Fruit fly (Drosophila melanogaster) whole organism, prepupa: ENCODE measurements around the gene kri.

Experiments used
- Blimp-1 ChIP-seq: fragments of 200-800 bp; sonication (Bioruptor generic); optimal IDR thresholded peaks from 3 replicates; lab custom pipeline; 2017; ENCODE audit warnings: missing biosample characterization, missing genetic modification characterization, mild to moderate bottlenecking, moderate library complexity, missing genetic modification reagents
- CG10669 ChIP-seq: fragments of 200-800 bp; sonication (Bioruptor generic); optimal IDR thresholded peaks from 3 replicates; lab custom pipeline; 2018; ENCODE audit warnings: missing biosample characterization, mild to moderate bottlenecking, missing genetic modification characterization, moderate library complexity
- CG11762 ChIP-seq: fragments of 200-800 bp; sonication (Bioruptor generic); optimal IDR thresholded peaks from 3 replicates; lab custom pipeline; 2016; ENCODE audit warnings: missing biosample characterization, missing genetic modification characterization; ENCODE audit not compliant: insufficient read depth
- CG1621 ChIP-seq: fragments of 200-800 bp; sonication (Bioruptor generic); optimal IDR thresholded peaks from 3 replicates; lab custom pipeline; 2018; ENCODE audit warnings: missing biosample characterization, mild to moderate bottlenecking, missing genetic modification characterization
- CG16779 ChIP-seq: fragments of 200-800 bp; sonication (Bioruptor generic); optimal IDR thresholded peaks from 3 replicates; lab custom pipeline; 2017; ENCODE audit warnings: missing biosample characterization, mild to moderate bottlenecking, missing genetic modification characterization
- CG3032 ChIP-seq: fragments of 200-800 bp; optimal IDR thresholded peaks from 2 replicates; lab custom pipeline; 2019; ENCODE audit warnings: missing biosample characterization, mild to moderate bottlenecking, missing genetic modification characterization, moderate library complexity
- CG31627 ChIP-seq: fragments of 200-800 bp; sonication (Bioruptor generic); optimal IDR thresholded peaks from 3 replicates; lab custom pipeline; 2016; ENCODE audit warnings: missing biosample characterization, missing genetic modification characterization
- CG32006 ChIP-seq: fragments of 200-800 bp; sonication (Bioruptor generic); optimal IDR thresholded peaks from 3 replicates; lab custom pipeline; 2017; ENCODE audit warnings: missing biosample characterization, mild to moderate bottlenecking, missing genetic modification characterization
- CG34406 ChIP-seq: fragments of 200-800 bp; sonication (Bioruptor generic); optimal IDR thresholded peaks from 3 replicates; lab custom pipeline; 2016; ENCODE audit warnings: missing biosample characterization, missing genetic modification characterization
- CG3919 ChIP-seq: fragments of 200-800 bp; sonication (Bioruptor generic); optimal IDR thresholded peaks from 3 replicates; lab custom pipeline; 2016; ENCODE audit warnings: missing biosample characterization, missing genetic modification characterization
- CG4318 ChIP-seq: fragments of 200-800 bp; sonication (Bioruptor generic); optimal IDR thresholded peaks from 3 replicates; lab custom pipeline; 2017; ENCODE audit warnings: missing biosample characterization, mild to moderate bottlenecking, missing genetic modification characterization
- CG6163 ChIP-seq: fragments of 200-800 bp; sonication (Bioruptor generic); IDR thresholded peaks from 3 replicates; pipeline ENCODE4 v1.3.6; 2022; ENCODE audit warnings: missing biosample characterization, missing genetic modification characterization
- CG6276 ChIP-seq: fragments of 200-800 bp; sonication (Bioruptor generic); optimal IDR thresholded peaks from 2 replicates; lab custom pipeline; 2017; ENCODE audit warnings: missing biosample characterization, mild to moderate bottlenecking, missing genetic modification characterization
- CG6792 ChIP-seq: fragments of 200-800 bp; sonication (Bioruptor generic); optimal IDR thresholded peaks from 3 replicates; lab custom pipeline; 2016; ENCODE audit warnings: missing biosample characterization, missing genetic modification characterization
- CG7368 ChIP-seq: fragments of 200-800 bp; sonication (Bioruptor generic); optimal IDR thresholded peaks from 3 replicates; lab custom pipeline; 2016; ENCODE audit warnings: missing biosample characterization, missing genetic modification characterization
- CG8119 ChIP-seq: fragments of 200-800 bp; sonication (Bioruptor generic); IDR thresholded peaks from 3 replicates; pipeline ENCODE4 v1.3.6; 2022; ENCODE audit warnings: missing biosample characterization, missing genetic modification characterization
- Eip75B ChIP-seq: fragments of 200-800 bp; sonication (Bioruptor generic); optimal IDR thresholded peaks from 3 replicates; lab custom pipeline; 2016; ENCODE audit warnings: missing biosample characterization, missing genetic modification characterization
- Eip78C ChIP-seq: fragments of 200-800 bp; sonication (Bioruptor generic); peaks from one replicate; lab custom pipeline; 2016; ENCODE audit warnings: missing biosample characterization, missing genetic modification characterization
- Eip93F ChIP-seq: fragments of 200-800 bp; sonication (Bioruptor generic); optimal IDR thresholded peaks from 2 replicates; lab custom pipeline; 2016; ENCODE audit warnings: missing biosample characterization, mild to moderate bottlenecking, missing genetic modification characterization
- Ets96B ChIP-seq: fragments of 200-800 bp; optimal IDR thresholded peaks from 2 replicates; lab custom pipeline; 2019; ENCODE audit warnings: missing biosample characterization, mild to moderate bottlenecking, missing genetic modification characterization, moderate library complexity
- Gug ChIP-seq: fragments of 200-800 bp; sonication (Bioruptor generic); IDR thresholded peaks from 2 replicates; pipeline ENCODE4 v1.3.6; 2022; ENCODE audit warnings: missing biosample characterization, missing genetic modification characterization
- Hr4 ChIP-seq: fragments of 200-800 bp; sonication (Bioruptor generic); optimal IDR thresholded peaks from 3 replicates; lab custom pipeline; 2016; ENCODE audit warnings: missing biosample characterization, missing genetic modification characterization
- Lpt ChIP-seq: fragments of 200-800 bp; sonication (Bioruptor generic); optimal IDR thresholded peaks from 3 replicates; lab custom pipeline; 2016; ENCODE audit warnings: missing biosample characterization, missing genetic modification characterization
- Met ChIP-seq: fragments of 200-800 bp; sonication (Bioruptor generic); optimal IDR thresholded peaks from 3 replicates; lab custom pipeline; 2016; ENCODE audit warnings: missing biosample characterization, missing genetic modification characterization
- OdsH ChIP-seq: fragments of 200-800 bp; sonication (Bioruptor generic); optimal IDR thresholded peaks from 3 replicates; lab custom pipeline; 2016; ENCODE audit warnings: missing biosample characterization, missing genetic modification characterization
- Sox102F ChIP-seq: fragments of 200-800 bp; sonication (Bioruptor generic); optimal IDR thresholded peaks from 2 replicates; lab custom pipeline; 2016; ENCODE audit warnings: missing biosample characterization, mild to moderate bottlenecking, missing genetic modification characterization
- Sox14 ChIP-seq: fragments of 200-800 bp; sonication (Bioruptor generic); optimal IDR thresholded peaks from 3 replicates; lab custom pipeline; 2016; ENCODE audit warnings: missing biosample characterization, missing genetic modification characterization
- achi ChIP-seq: fragments of 200-800 bp; sonication (Bioruptor generic); optimal IDR thresholded peaks from 3 replicates; lab custom pipeline; 2016; ENCODE audit warnings: missing biosample characterization, missing genetic modification characterization
- acj6 ChIP-seq: fragments of 200-800 bp; sonication (Bioruptor generic); optimal IDR thresholded peaks from 3 replicates; lab custom pipeline; 2016; ENCODE audit warnings: missing biosample characterization, missing genetic modification characterization
- dac ChIP-seq: fragments of 200-800 bp; sonication (Bioruptor generic); optimal IDR thresholded peaks from 2 replicates; lab custom pipeline; 2017; ENCODE audit warnings: missing biosample characterization, mild to moderate bottlenecking, missing genetic modification characterization
- dsx ChIP-seq: fragments of 200-800 bp; optimal IDR thresholded peaks from 3 replicates; lab custom pipeline; 2019; ENCODE audit warnings: missing biosample characterization, mild to moderate bottlenecking, missing genetic modification characterization, moderate library complexity; ENCODE audit not compliant: poor library complexity, severe bottlenecking
- fd59A ChIP-seq: fragments of 200-800 bp; sonication (Bioruptor generic); optimal IDR thresholded peaks from 2 replicates; lab custom pipeline; 2017; ENCODE audit warnings: missing biosample characterization, mild to moderate bottlenecking, missing genetic modification characterization, missing genetic modification reagents
- fd85E ChIP-seq: fragments of 200-800 bp; sonication (Bioruptor generic); optimal IDR thresholded peaks from 3 replicates; lab custom pipeline; 2016; ENCODE audit warnings: missing biosample characterization, missing genetic modification characterization
- fkh ChIP-seq: fragments of 200-800 bp; sonication (Bioruptor generic); optimal IDR thresholded peaks from 3 replicates; lab custom pipeline; 2017; ENCODE audit warnings: missing biosample characterization, mild to moderate bottlenecking, missing genetic modification characterization, moderate library complexity
- lz ChIP-seq: fragments of 200-800 bp; sonication (Bioruptor generic); optimal IDR thresholded peaks from 3 replicates; lab custom pipeline; 2016; ENCODE audit warnings: missing biosample characterization, missing genetic modification characterization
- net ChIP-seq: fragments of 200-800 bp; sonication (Bioruptor generic); optimal IDR thresholded peaks from 3 replicates; lab custom pipeline; 2016; ENCODE audit warnings: missing biosample characterization, missing genetic modification characterization
- pdm3 ChIP-seq: fragments of 200-800 bp; sonication (Bioruptor generic); optimal IDR thresholded peaks from 3 replicates; lab custom pipeline; 2016; ENCODE audit warnings: missing biosample characterization, missing genetic modification characterization
- spab ChIP-seq: fragments of 200-800 bp; sonication (Bioruptor generic); optimal IDR thresholded peaks from 2 replicates; lab custom pipeline; 2017; ENCODE audit warnings: missing biosample characterization, mild to moderate bottlenecking, missing genetic modification characterization, missing genetic modification reagents
- ss ChIP-seq, 2 experiments: fragments of 200-800 bp; sonication (Bioruptor generic); optimal IDR thresholded peaks; 2 replicates in 1 of 2; 3 replicates in 1 of 2; lab custom pipeline; 2017 to 2018; ENCODE audit warnings: mild to moderate bottlenecking in 2 of 2, missing biosample characterization in 2 of 2, missing genetic modification characterization in 2 of 2, moderate library complexity in 1 of 2
- svp ChIP-seq: fragments of 200-800 bp; sonication (Bioruptor generic); peaks from one replicate; lab custom pipeline; 2016; ENCODE audit warnings: missing biosample characterization, missing genetic modification characterization
- topi ChIP-seq: fragments of 200-800 bp; sonication (Bioruptor generic); optimal IDR thresholded peaks from 3 replicates; lab custom pipeline; 2016; ENCODE audit warnings: missing biosample characterization, missing genetic modification characterization

The kri gene

dm6 chr3L:5821506-5821905, 10.7 kb downstream of the kri start (continued):
- TF ChIP-seq CG31627 (GFP tag; lab: Kevin White, UChicago) (no peak), Hr4 (GFP tag; lab: Kevin White, UChicago) (no peak)

DNA sequence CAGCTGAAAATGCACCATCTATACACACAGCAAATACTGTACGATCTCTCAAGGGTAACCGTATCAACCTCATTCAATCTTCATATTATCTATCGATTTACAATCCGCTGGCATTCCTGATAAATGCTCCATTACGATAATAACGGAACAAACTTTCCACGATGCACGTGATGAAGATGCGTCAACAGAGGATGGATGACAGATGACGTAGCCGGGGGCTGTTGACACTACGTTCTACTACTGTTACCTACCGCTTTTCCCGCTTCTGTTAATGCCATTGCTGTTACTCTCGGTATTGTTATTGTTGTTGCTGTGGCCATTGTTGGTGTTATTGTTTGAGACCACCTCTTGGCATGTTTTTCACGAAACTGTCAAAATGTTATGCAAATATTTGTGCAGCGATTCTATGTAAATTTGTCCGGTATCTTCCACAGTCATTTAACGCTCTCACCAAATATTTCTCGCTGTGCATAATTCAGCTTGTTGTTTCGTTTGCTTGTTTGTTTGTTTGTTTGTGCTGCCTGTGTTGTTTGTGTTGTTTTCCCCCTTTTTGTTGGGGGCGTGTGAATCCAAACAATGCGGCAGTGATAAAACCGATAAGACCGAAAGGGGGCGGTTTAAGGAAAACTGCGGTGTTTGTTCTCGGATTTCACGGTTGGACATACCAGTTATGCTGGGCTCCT, 13.1 kb downstream of the kri start:
- peak; percentile 1 for TF ChIP-seq CG6792
- peak; percentile 1 for TF ChIP-seq CG7368 (GFP tag; lab: Kevin White, UChicago)
- TF ChIP-seq CG6163 (GFP tag; lab: Robert Waterston, UW): peak; percentile 53; the same call in 1 of the 3 replicates
- no peak for TF ChIP-seq achi
- TF ChIP-seq CG34406: peak; percentile 21
- peak; percentile 19 for TF ChIP-seq CG3919 (GFP tag; lab: Kevin White, UChicago)
- TF ChIP-seq CG1621 (tag; lab: Kevin White, UChicago): peak; percentile 15
- TF ChIP-seq svp (GFP tag; lab: Kevin White, UChicago): peak; percentile 22
- TF ChIP-seq fd59A: no peak
- peak in 1 of 2 experiments; percentile 3 for TF ChIP-seq ss (GFP tag; optimal IDR thresholded peaks at IDR 0.05; lab: Kevin White, UChicago)
- TF ChIP-seq topi (GFP tag; lab: Kevin White, UChicago): no peak
- peak; percentile 2 for TF ChIP-seq acj6 (GFP tag; lab: Kevin White, UChicago)
- peak; percentile 9 for TF ChIP-seq lz (GFP tag; lab: Kevin White, UChicago)
- TF ChIP-seq CG6276 (GFP tag; lab: Kevin White, UChicago): no peak
- TF ChIP-seq Met (GFP tag; lab: Kevin White, UChicago): peak; percentile 17
- peak; percentile 97 for TF ChIP-seq fkh
- peak; percentile 7 for TF ChIP-seq CG10669 (GFP tag; lab: Kevin White, UChicago)
- TF ChIP-seq CG3032 (tag; lab: Kevin White, UChicago): no peak
- peak; percentile 12 for TF ChIP-seq net (GFP tag; lab: Kevin White, UChicago)
- no peak for TF ChIP-seq Sox14 (GFP tag; lab: Kevin White, UChicago)
- peak; percentile 11 for TF ChIP-seq Eip75B (GFP tag; lab: Kevin White, UChicago)
- TF ChIP-seq Eip78C: peak; percentile 66
- TF ChIP-seq pdm3 (GFP tag; lab: Kevin White, UChicago): no peak

DNA sequence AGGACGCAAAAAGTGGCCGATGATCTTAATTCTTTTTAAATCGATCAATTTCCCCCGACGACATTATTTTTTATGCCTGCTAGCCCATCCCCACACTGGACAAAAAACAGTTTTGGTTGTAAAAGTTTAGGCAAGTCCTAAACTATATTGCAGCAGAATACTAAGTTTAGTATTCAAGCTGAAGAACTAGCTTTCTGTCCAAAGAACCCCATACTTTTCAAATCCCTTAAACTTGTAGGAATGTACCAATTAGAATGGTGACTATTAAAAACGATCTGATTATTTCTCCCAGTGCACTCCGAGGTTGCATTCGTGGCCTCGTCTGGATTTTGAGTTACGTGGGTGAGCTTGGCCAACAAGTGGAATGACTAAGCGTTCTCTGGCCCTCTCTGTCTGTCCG, 14.7 kb downstream of the kri start:
- peak; percentile 12 for TF ChIP-seq spab (GFP tag; lab: Kevin White, UChicago)
- TF ChIP-seq CG11762 (GFP tag; lab: Kevin White, UChicago): no peak
- peak; percentile 36 for TF ChIP-seq CG3032 (tag; lab: Kevin White, UChicago)
- no peak for TF ChIP-seq Blimp-1 (GFP tag; lab: Kevin White, UChicago)
- TF ChIP-seq Gug (GFP tag; lab: Robert Waterston, UW): no peak
- TF ChIP-seq Sox102F: no peak
- TF ChIP-seq Eip78C: peak; percentile 52
- no peak for TF ChIP-seq pdm3 (GFP tag; lab: Kevin White, UChicago)
- TF ChIP-seq fd59A: peak; percentile 19
- TF ChIP-seq CG34406: peak; percentile 7
- TF ChIP-seq fd85E (GFP tag; lab: Kevin White, UChicago): no peak
- TF ChIP-seq CG16779 (tag; lab: Kevin White, UChicago): no peak
- TF ChIP-seq net (GFP tag; lab: Kevin White, UChicago): no peak
- peak; percentile 9 for TF ChIP-seq CG10669 (GFP tag; lab: Kevin White, UChicago)
- peak; percentile 5 for TF ChIP-seq Ets96B
- TF ChIP-seq CG32006: peak; percentile 2
- TF ChIP-seq Eip93F: no peak
- peak; percentile 28 for TF ChIP-seq acj6 (GFP tag; lab: Kevin White, UChicago)
- TF ChIP-seq CG6163 (GFP tag; lab: Robert Waterston, UW): 0 out of 3 replicates have a peak, but pooled peaks have one; percentile 12
- TF ChIP-seq, all 60 proteins: peak for 10

- TF ChIP-seq Eip93F (no peak), Sox102F (no peak), CG6792 (no peak), CG11762 (GFP tag; lab: Kevin White, UChicago) (no peak), dac (no peak), dsx (GFP tag; lab: Kevin White, UChicago) (no peak), CG4318 (GFP tag; lab: Kevin White, UChicago) (no peak), net (GFP tag; lab: Kevin White, UChicago) (no peak), OdsH (no peak), CG8119 (no peak), CG3919 (GFP tag; lab: Kevin White, UChicago) (no peak), Eip75B (GFP tag; lab: Kevin White, UChicago) (no peak), Lpt (GFP tag; lab: Kevin White, UChicago) (no peak), lz (GFP tag; lab: Kevin White, UChicago) (no peak), Hr4 (GFP tag; lab: Kevin White, UChicago) (no peak)
Observed at dm6 chr3L:5828275-5828674, 17.5 kb downstream of the kri start.
